Worm (Caenorhabditis elegans) whole organism, mixed stage, embryonic: ENCODE measurements around the gene rrp-8.

ENCODE experiments used
- ceh-39 ChIP-seq: fragments of 150-350 bp; optimal IDR thresholded peaks from 2 replicates; lab custom pipeline; 2014; ENCODE audit warnings: missing biosample characterization, missing genetic modification characterization
- elt-1 ChIP-seq: sonication (generic microtip); optimal IDR thresholded peaks from 2 replicates; lab custom pipeline; 2017; ENCODE audit warnings: missing genetic modification characterization, mild to moderate bottlenecking, missing compliant biosample characterization, antibody characterized with exemption, moderate library complexity, borderline replicate concordance; ENCODE audit not compliant: insufficient read depth
- hlh-1 ChIP-seq: fragments of 150-350 bp; optimal IDR thresholded peaks from 2 replicates; lab custom pipeline; 2014; ENCODE audit warnings: missing biosample characterization, missing genetic modification reagents, missing genetic modification characterization
- mep-1 ChIP-seq: fragments of 150-350 bp; optimal IDR thresholded peaks from 2 replicates; lab custom pipeline; 2017; ENCODE audit warnings: missing biosample characterization, missing genetic modification reagents, missing genetic modification characterization, inconsistent platforms
- nhr-12 ChIP-seq: fragments of 150-350 bp; optimal IDR thresholded peaks from 2 replicates; lab custom pipeline; 2014; ENCODE audit warnings: missing biosample characterization, missing genetic modification characterization
- pha-4 ChIP-seq: fragments of 150-350 bp; optimal IDR thresholded peaks from 2 replicates; lab custom pipeline; 2018; ENCODE audit warnings: missing biosample characterization, missing genetic modification reagents, missing genetic modification characterization
- sptf-1 ChIP-seq: sonication (generic microtip); optimal IDR thresholded peaks from 2 replicates; lab custom pipeline; 2017; ENCODE audit warnings: mild to moderate bottlenecking, missing genetic modification characterization, moderate library complexity, missing compliant biosample characterization
- unc-39 ChIP-seq: fragments of 150-350 bp; optimal IDR thresholded peaks from 2 replicates; lab custom pipeline; 2014; ENCODE audit warnings: missing biosample characterization, missing genetic modification characterization
- zip-8 ChIP-seq: fragments of 150-350 bp; optimal IDR thresholded peaks from 2 replicates; lab custom pipeline; 2014; ENCODE audit warnings: missing biosample characterization, missing genetic modification characterization

DNA sequence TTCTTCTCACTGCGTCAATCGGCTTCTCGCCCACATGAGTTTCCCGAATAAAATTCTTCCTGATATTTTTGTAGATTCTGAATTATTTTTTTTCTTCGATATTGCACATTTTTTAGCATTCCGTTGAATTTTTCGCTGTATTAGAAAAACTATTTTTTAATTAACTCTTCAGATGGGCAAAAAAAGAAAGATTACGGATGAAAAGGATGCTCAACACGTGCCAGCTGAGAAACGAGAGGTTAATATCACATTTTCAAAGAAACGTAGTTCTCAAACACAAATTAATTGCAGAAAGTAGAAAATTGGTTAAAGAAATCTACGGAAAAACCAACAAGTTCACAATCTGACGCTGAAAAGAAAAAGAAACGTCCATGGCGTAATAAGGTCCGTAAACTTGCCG is at the start of gene rrp-8:
- TF ChIP-seq pha-4 (no peak), hlh-1 (tag; lab: Kevin White, UChicago) (no peak), nhr-12 (no peak), elt-1 (no peak), mep-1 (no peak), ceh-39 (tag; lab: Kevin White, UChicago) (no peak), sptf-1 (tag; lab: Kevin White, UChicago) (no peak), zip-8 (tag; lab: Kevin White, UChicago) (no peak), unc-39 (no peak)
